Worm (Caenorhabditis elegans) whole organism, L4 larva: ENCODE measurements around the gene T15B12.2.

Experiments
- madf-5 ChIP-seq, 2 experiments: fragments of 200-800 bp; sonication (Bioruptor generic); IDR thresholded peaks; 2 replicates each; pipeline ENCODE4 v1.3.6; 2022; ENCODE audit warnings: missing compliant biosample characterization in 2 of 2, missing genetic modification characterization in 2 of 2
- nhr-10 ChIP-seq: fragments of 150-350 bp; optimal IDR thresholded peaks from 2 replicates; lab custom pipeline; 2014; ENCODE audit warnings: missing biosample characterization, missing genetic modification characterization
- unc-39 ChIP-seq: sonication (generic microtip); optimal IDR thresholded peaks from 2 replicates; lab custom pipeline; 2017; ENCODE audit warnings: missing biosample characterization, missing genetic modification characterization
- ztf-11 ChIP-seq: fragments of 150-350 bp; optimal IDR thresholded peaks from 2 replicates; lab custom pipeline; 2014; ENCODE audit warnings: missing biosample characterization, missing genetic modification characterization

- TF ChIP-seq ztf-11 (tag; lab: Kevin White, UChicago) (no peak), unc-39 (tag; lab: Kevin White, UChicago) (no peak), madf-5 (GFP tag; IDR thresholded peaks at IDR 0.05; lab: Robert Waterston, UW) (no peak), nhr-10 (tag; lab: Kevin White, UChicago) (no peak)
Observed at ce11 chrIII:5263299-5263993, 38.2 kb downstream of the T15B12.2 start, which contains the start of the genes C34E10.9 and hap-1.
